Fruit fly (Drosophila melanogaster): ENCODE results near the gene CG43121.

CG43121 gene

DNA sequence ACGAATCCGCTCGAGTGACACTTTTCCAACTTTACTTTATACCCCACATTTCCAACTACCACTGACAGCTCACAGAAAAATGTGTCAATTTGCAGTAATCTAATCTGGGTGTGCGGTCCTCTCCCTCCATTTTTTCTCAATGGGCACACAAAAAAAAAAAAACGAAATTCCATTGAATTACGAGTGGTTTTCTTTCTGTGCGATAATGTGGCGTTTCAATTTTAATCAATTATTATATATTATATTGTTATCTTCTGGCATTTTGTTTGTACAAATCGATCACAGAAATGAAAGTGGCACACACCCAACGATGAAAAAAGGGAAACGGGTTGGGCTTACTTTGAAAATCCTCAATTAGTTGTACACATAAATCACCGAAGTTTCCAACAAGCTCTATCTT is 21.9 kb downstream of the CG43121 start:
- TF ChIP-seq Myc (optimal IDR thresholded peaks at IDR 0.05) (no peak), Rel (GFP tag; optimal IDR thresholded peaks at IDR 0.05) (no peak), Rel (tag; optimal IDR thresholded peaks at IDR 0.05) (peak; percentile 33), dl (GFP tag; optimal IDR thresholded peaks at IDR 0.05; ENCODE audit: insufficient read depth in 1 of 2, partially characterized antibody in 2 of 2) (no peak)

dm6 chr3L:14648922-14649321 is 23.3 kb downstream of the CG43121 start:
- TF ChIP-seq Vsx2 (GFP tag; optimal IDR thresholded peaks at IDR 0.05; ENCODE audit: partially characterized antibody) (peak; percentile 29), ey (GFP tag; optimal IDR thresholded peaks at IDR 0.05) (no peak), foxo (GFP tag; optimal IDR thresholded peaks at IDR 0.05) (peak in 1 of 2 experiments; percentile 8)

dm6 chr3L:14647210-14647869 is 24.9 kb downstream of the CG43121 start:
- TF ChIP-seq Mio (GFP tag; optimal IDR thresholded peaks at IDR 0.05) (no peak), Hr78 (GFP tag; optimal IDR thresholded peaks at IDR 0.05) (no peak), foxo (GFP tag; optimal IDR thresholded peaks at IDR 0.05) (peak in 1 of 2 experiments; percentile 81), dl (GFP tag; optimal IDR thresholded peaks at IDR 0.05; ENCODE audit: insufficient read depth in 1 of 2, partially characterized antibody in 2 of 2) (no peak), CG32264 (GFP tag; optimal IDR thresholded peaks at IDR 0.05) (no peak), CrebA (GFP tag; optimal IDR thresholded peaks at IDR 0.05; ENCODE audit: borderline replicate concordance) (no peak), HLH106 (tag; optimal IDR thresholded peaks at IDR 0.05) (peak; percentile 89), Jra (GFP tag; optimal IDR thresholded peaks at IDR 0.05) (no peak), dmrt93B (GFP tag; optimal IDR thresholded peaks at IDR 0.05) (peak; percentile 43), usp (GFP tag; optimal IDR thresholded peaks at IDR 0.05) (no peak), N (GFP tag; optimal IDR thresholded peaks at IDR 0.05) (no peak), Myc (optimal IDR thresholded peaks at IDR 0.05) (no peak), CG9705 (GFP tag; optimal IDR thresholded peaks at IDR 0.05) (peak; percentile 11), Hnf4 (GFP tag; optimal IDR thresholded peaks at IDR 0.05) (peak; percentile 64), jim (GFP tag; optimal IDR thresholded peaks at IDR 0.05) (no peak), Hr83 (GFP tag; optimal IDR thresholded peaks at IDR 0.05; ENCODE audit: poor library complexity, severe bottlenecking) (no peak), h (GFP tag; optimal IDR thresholded peaks at IDR 0.05) (peak; percentile 88), GATAd (GFP tag; optimal IDR thresholded peaks at IDR 0.05) (no peak), woc (GFP tag; optimal IDR thresholded peaks at IDR 0.05) (peak; percentile 28), sv (GFP tag; optimal IDR thresholded peaks at IDR 0.05) (no peak), dsf (GFP tag; optimal IDR thresholded peaks at IDR 0.05; ENCODE audit: borderline replicate concordance) (no peak), psq (GFP tag; optimal IDR thresholded peaks at IDR 0.05) (peak; percentile 72), brk (GFP tag; optimal IDR thresholded peaks at IDR 0.05) (peak; percentile 72), Dif (GFP tag; optimal IDR thresholded peaks at IDR 0.05; ENCODE audit: partially characterized antibody) (no peak), br (GFP tag; optimal IDR thresholded peaks at IDR 0.05) (peak; percentile 63), ey (GFP tag; optimal IDR thresholded peaks at IDR 0.05) (peak; percentile 60), Dfd (GFP tag; optimal IDR thresholded peaks at IDR 0.05) (no peak), OdsH (GFP tag; optimal IDR thresholded peaks at IDR 0.05) (peak; percentile 75), Sp1 (GFP tag; optimal IDR thresholded peaks at IDR 0.05) (peak; percentile 82), Rel (GFP tag; optimal IDR thresholded peaks at IDR 0.05) (peak; percentile 61), Rel (tag; optimal IDR thresholded peaks at IDR 0.05) (peak; percentile 20), Vsx2 (GFP tag; optimal IDR thresholded peaks at IDR 0.05; ENCODE audit: partially characterized antibody) (no peak), pan (optimal IDR thresholded peaks at IDR 0.05) (no peak), lola (GFP tag; optimal IDR thresholded peaks at IDR 0.05) (no peak), rgr (GFP tag; optimal IDR thresholded peaks at IDR 0.05) (peak; percentile 76), Abd-B (GFP tag; optimal IDR thresholded peaks at IDR 0.05) (no peak), tai (GFP tag; optimal IDR thresholded peaks at IDR 0.05) (no peak), sage (GFP tag; optimal IDR thresholded peaks at IDR 0.05) (peak; percentile 17), fru (GFP tag; optimal IDR thresholded peaks at IDR 0.05) (peak; percentile 70)
